Fruit fly (Drosophila melanogaster) whole organism: Measurements from ENCODE around the gene CG43184.

Experiments used
- CG8478 ChIP-seq: fragments of >200 bp; optimal IDR thresholded peaks from 2 replicates; lab custom pipeline; 2018; ENCODE audit warnings: inconsistent platforms
- Dll ChIP-seq: fragments of >200 bp; optimal IDR thresholded peaks from 2 replicates; lab custom pipeline; 2017
- EcR ChIP-seq, 2 experiments: fragments of >200 bp; optimal IDR thresholded peaks; 2 replicates each; lab custom pipeline; 2017; ENCODE audit warnings: missing biosample characterization in 2 of 2, missing genetic modification characterization in 2 of 2, missing genetic modification reagents in 2 of 2
- pan ChIP-seq: fragments of >200 bp; optimal IDR thresholded peaks from 2 replicates; lab custom pipeline; 2017
- psq ChIP-seq: fragments of >200 bp; optimal IDR thresholded peaks from 2 replicates; lab custom pipeline; 2017
- usp ChIP-seq: fragments of >200 bp; optimal IDR thresholded peaks from 2 replicates; lab custom pipeline; 2017; ENCODE audit warnings: missing biosample characterization, missing genetic modification characterization, mixed read lengths

DNA sequence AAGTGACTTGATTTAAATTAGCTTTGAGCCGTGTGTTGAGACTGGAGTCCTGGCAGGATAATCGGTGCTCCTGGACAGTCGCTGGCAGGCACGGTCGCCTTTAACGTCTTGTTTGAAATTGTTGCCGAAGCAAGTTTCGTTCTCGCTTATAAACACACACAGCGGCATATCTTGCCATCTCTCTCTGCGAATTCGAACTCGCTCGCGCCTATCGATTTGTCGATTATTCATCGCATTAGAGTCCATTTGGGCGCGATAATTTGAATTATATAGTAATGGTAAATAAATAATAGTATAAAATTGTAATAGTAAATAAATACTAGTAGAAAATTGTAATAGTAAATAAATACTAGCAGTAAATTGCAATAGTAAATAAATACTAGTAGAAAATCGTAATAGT, 29.2 kb downstream of the CG43184 start, which contains the start of gene CG8745:
- TF ChIP-seq usp (GFP tag; lab: Kevin White, UChicago) (no peak), CG8478 (lab: Kevin White, UChicago) (no peak), pan (no peak), psq (lab: Kevin White, UChicago) (no peak), EcR (GFP tag; optimal IDR thresholded peaks at IDR 0.05; lab: Kevin White, UChicago) (no peak), Dll (lab: Kevin White, UChicago) (no peak)
